Fruit fly (Drosophila melanogaster): Measurements from ENCODE around the gene Ir7f.
A peak's percentile ranks its signal among the peaks of the same experiment; 100 is the strongest.

The Ir7f gene

DNA sequence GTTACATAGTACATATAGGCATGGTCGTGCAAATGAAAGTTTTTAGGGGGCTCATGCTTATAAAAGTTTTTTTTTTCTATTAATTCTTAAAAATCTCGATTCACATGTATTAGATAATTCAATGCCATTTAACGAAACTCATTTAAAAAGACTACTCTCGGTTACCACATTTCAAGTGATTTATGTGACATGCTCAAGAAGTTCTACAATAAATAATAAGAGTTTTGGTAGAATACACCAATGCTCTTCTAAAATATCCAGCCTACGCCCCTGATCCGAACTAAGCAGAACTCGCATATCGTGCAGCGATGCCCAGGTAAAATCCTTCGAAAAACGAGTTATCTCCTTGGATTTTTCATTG, 8.7 kb upstream of the Ir7f start (continued):
- TF ChIP-seq CG4318 (GFP tag; optimal IDR thresholded peaks at IDR 0.05) (no peak), Hr38 (GFP tag; optimal IDR thresholded peaks at IDR 0.05) (no peak), acj6 (GFP tag; optimal IDR thresholded peaks at IDR 0.05) (peak; percentile 65), net (GFP tag; optimal IDR thresholded peaks at IDR 0.05) (peak; percentile 1), CG6792 (GFP tag; optimal IDR thresholded peaks at IDR 0.05) (peak; percentile 48), CG34406 (GFP tag; optimal IDR thresholded peaks at IDR 0.05) (peak; percentile 41), vri (GFP tag; optimal IDR thresholded peaks at IDR 0.05) (peak; percentile 56), Gug (GFP tag; IDR thresholded peaks at IDR 0.05) (0 out of 2 replicates have a peak, but pooled peaks have one; percentile 27), Blimp-1 (GFP tag; optimal IDR thresholded peaks at IDR 0.05) (no peak), CG1621 (tag; optimal IDR thresholded peaks at IDR 0.05) (no peak), CG11902 (GFP tag; optimal IDR thresholded peaks at IDR 0.05) (peak; percentile 10), Sox15 (GFP tag; optimal IDR thresholded peaks at IDR 0.05) (no peak), fkh (GFP tag; optimal IDR thresholded peaks at IDR 0.05) (no peak), fd85E (GFP tag; optimal IDR thresholded peaks at IDR 0.05) (no peak), CG10669 (GFP tag; optimal IDR thresholded peaks at IDR 0.05) (peak; percentile 39), CG15336 (GFP tag; IDR thresholded peaks at IDR 0.05) (peak; percentile 70), CG32006 (GFP tag; optimal IDR thresholded peaks at IDR 0.05) (peak; percentile 71), CG6163 (GFP tag; IDR thresholded peaks at IDR 0.05) (0 out of 3 replicates have a peak, but pooled peaks have one; percentile 25), Eip93F (GFP tag; optimal IDR thresholded peaks at IDR 0.05) (no peak), CG7368 (GFP tag; optimal IDR thresholded peaks at IDR 0.05) (no peak)

- TF ChIP-seq salr (GFP tag; optimal IDR thresholded peaks at IDR 0.05) (no peak), svp (GFP tag) (peak; percentile 37), esn (GFP tag; optimal IDR thresholded peaks at IDR 0.05) (peak; percentile 18), pdm3 (GFP tag; optimal IDR thresholded peaks at IDR 0.05) (no peak), Sox102F (GFP tag; optimal IDR thresholded peaks at IDR 0.05) (no peak), fkh (GFP tag; optimal IDR thresholded peaks at IDR 0.05) (no peak), CG6792 (GFP tag; optimal IDR thresholded peaks at IDR 0.05) (no peak), CG32006 (GFP tag; optimal IDR thresholded peaks at IDR 0.05) (peak; percentile 31), CG4318 (GFP tag; optimal IDR thresholded peaks at IDR 0.05) (no peak), ss (GFP tag; optimal IDR thresholded peaks at IDR 0.05) (peak; percentile 42 to 52), Ets96B (tag; optimal IDR thresholded peaks at IDR 0.05) (peak; percentile 27), Hr38 (GFP tag; optimal IDR thresholded peaks at IDR 0.05) (no peak), CG3919 (GFP tag; optimal IDR thresholded peaks at IDR 0.05) (peak; percentile 33), Sox15 (GFP tag; optimal IDR thresholded peaks at IDR 0.05) (no peak), eg (GFP tag; IDR thresholded peaks at IDR 0.05) (no peak), CG10631 (GFP tag; optimal IDR thresholded peaks at IDR 0.05) (peak; percentile 26), CG6163 (GFP tag; IDR thresholded peaks at IDR 0.05) (no peak), topi (GFP tag; optimal IDR thresholded peaks at IDR 0.05) (no peak), CG15336 (GFP tag; IDR thresholded peaks at IDR 0.05) (0 out of 2 replicates have a peak, but pooled peaks have one; percentile 15), Lpt (GFP tag; optimal IDR thresholded peaks at IDR 0.05) (no peak), fd59A (GFP tag; optimal IDR thresholded peaks at IDR 0.05) (no peak), Ets21C (GFP tag; optimal IDR thresholded peaks at IDR 0.05) (no peak), CG34406 (GFP tag; optimal IDR thresholded peaks at IDR 0.05) (no peak), Hr39 (GFP tag; optimal IDR thresholded peaks at IDR 0.05) (no peak), Eip93F (GFP tag; optimal IDR thresholded peaks at IDR 0.05) (no peak), CG11902 (GFP tag; optimal IDR thresholded peaks at IDR 0.05) (no peak), achi (GFP tag; optimal IDR thresholded peaks at IDR 0.05) (peak; percentile 1), CG16779 (tag; optimal IDR thresholded peaks at IDR 0.05) (no peak), CG7368 (GFP tag; optimal IDR thresholded peaks at IDR 0.05) (no peak), CG11762 (GFP tag; optimal IDR thresholded peaks at IDR 0.05; ENCODE audit: insufficient read depth) (no peak), Hr4 (GFP tag; optimal IDR thresholded peaks at IDR 0.05) (no peak), CG10669 (GFP tag; optimal IDR thresholded peaks at IDR 0.05) (peak; percentile 19), Blimp-1 (GFP tag; optimal IDR thresholded peaks at IDR 0.05) (peak; percentile 6), CG6276 (GFP tag; optimal IDR thresholded peaks at IDR 0.05) (peak; percentile 19), CG11294 (GFP tag; IDR thresholded peaks at IDR 0.05) (no peak), vri (GFP tag; optimal IDR thresholded peaks at IDR 0.05) (peak; percentile 15), lz (GFP tag; optimal IDR thresholded peaks at IDR 0.05) (peak; percentile 9), Gug (GFP tag; IDR thresholded peaks at IDR 0.05) (no peak), OdsH (GFP tag; optimal IDR thresholded peaks at IDR 0.05) (no peak), CG3032 (tag; optimal IDR thresholded peaks at IDR 0.05) (peak; percentile 34), Eip78C (GFP tag) (peak; percentile 79), fd85E (GFP tag; optimal IDR thresholded peaks at IDR 0.05) (no peak)
These were observed 8.0 kb upstream of the Ir7f start, which contains the start of gene Nek2 for dm6 chrX:7891596-7892538. Gene Nek2 (minus strand): TSS chrX:7891646.

Data from whole organism, prepupa.